Fruit fly (Drosophila melanogaster): ENCODE measurements around the gene sty.

Gene sty

dm6 chr3L:3352516-3352915 lies 72.2 kb downstream of the sty start:
- no peak for TF ChIP-seq psq (optimal IDR thresholded peaks at IDR 0.05)
- TF ChIP-seq Dll (optimal IDR thresholded peaks at IDR 0.05) = no peak
- TF ChIP-seq usp (GFP tag; optimal IDR thresholded peaks at IDR 0.05) = no peak
- no peak for TF ChIP-seq pan (optimal IDR thresholded peaks at IDR 0.05)
- TF ChIP-seq CG8478 (optimal IDR thresholded peaks at IDR 0.05) = no peak

DNA sequence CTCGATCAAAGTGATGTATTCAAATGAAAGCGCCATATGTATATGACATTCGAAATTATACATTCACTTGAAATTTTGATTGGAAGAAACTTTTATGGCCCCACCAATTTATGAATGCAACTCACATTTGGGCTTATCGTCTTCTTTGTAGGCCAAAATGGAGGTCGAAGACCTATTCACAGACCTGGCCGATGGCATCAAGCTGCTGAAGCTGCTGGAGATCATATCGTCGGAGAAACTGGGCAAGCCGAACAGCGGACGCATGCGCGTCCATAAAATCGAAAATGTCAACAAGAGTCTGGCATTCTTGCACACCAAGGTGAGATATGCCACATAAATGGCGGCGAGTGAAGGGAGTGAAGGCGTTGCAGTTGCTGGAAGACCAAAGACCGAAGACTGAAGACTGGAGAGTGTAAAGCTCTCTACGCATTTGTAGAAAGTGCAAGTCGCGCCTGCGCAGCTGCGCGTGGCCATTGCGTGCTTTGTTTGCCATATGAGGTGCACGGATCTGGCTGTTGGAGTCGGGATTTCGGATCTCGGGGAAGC lies 72.8 kb downstream of the sty start:
- TF ChIP-seq usp (GFP tag; optimal IDR thresholded peaks at IDR 0.05) (no peak), EcR (GFP tag; optimal IDR thresholded peaks at IDR 0.05) (no peak), psq (optimal IDR thresholded peaks at IDR 0.05) (no peak), CG8478 (optimal IDR thresholded peaks at IDR 0.05) (no peak), Dll (optimal IDR thresholded peaks at IDR 0.05) (no peak), pan (optimal IDR thresholded peaks at IDR 0.05) (no peak)
